Fruit fly (Drosophila melanogaster) whole organism, embryonic: ENCODE results near the gene enc.
A peak's percentile ranks its signal among the peaks of the same experiment; 100 is the strongest.

Experiments used
- Atf6 ChIP-seq: fragments of 200-800 bp; sonication (Bioruptor generic); IDR thresholded peaks from 2 replicates; pipeline ENCODE4 v1.3.6; 2022; ENCODE audit warnings: missing biosample characterization, missing genetic modification characterization
- BtbVII ChIP-seq: fragments of 200-800 bp; sonication (Bioruptor generic); optimal IDR thresholded peaks from 3 replicates; lab custom pipeline; 2017; ENCODE audit warnings: missing biosample characterization, mild to moderate bottlenecking, missing genetic modification characterization
- CG11085 ChIP-seq: fragments of 200-800 bp; sonication (Bioruptor generic); IDR thresholded peaks from 2 replicates; pipeline ENCODE4 v1.3.6; 2022; ENCODE audit warnings: missing biosample characterization, missing genetic modification characterization
- CG1647 ChIP-seq: fragments of 200-800 bp; sonication (Bioruptor generic); optimal IDR thresholded peaks from 3 replicates; lab custom pipeline; 2016; ENCODE audit warnings: missing biosample characterization, missing genetic modification characterization
- CG16813 ChIP-seq: fragments of 200-800 bp; sonication (Bioruptor generic); IDR thresholded peaks from 3 replicates; pipeline ENCODE4 v1.3.6; 2022; ENCODE audit warnings: missing biosample characterization, missing genetic modification characterization; ENCODE audit not compliant: partially characterized antibody
- CG17612 ChIP-seq: fragments of 200-800 bp; sonication (Bioruptor generic); IDR thresholded peaks from 2 replicates; pipeline ENCODE4 v1.3.6; 2022; ENCODE audit warnings: missing biosample characterization, missing genetic modification characterization
- CG2120 ChIP-seq: fragments of 200-800 bp; sonication (Bioruptor generic); optimal IDR thresholded peaks from 3 replicates; lab custom pipeline; 2016; ENCODE audit warnings: missing biosample characterization, missing genetic modification characterization
- CG2199 ChIP-seq: fragments of 200-800 bp; sonication (Bioruptor generic); IDR thresholded peaks from 3 replicates; pipeline ENCODE4 v1.3.6; 2022; ENCODE audit warnings: missing biosample characterization, missing genetic modification characterization
- CG2712 ChIP-seq: fragments of 200-800 bp; optimal IDR thresholded peaks from 3 replicates; lab custom pipeline; 2019; ENCODE audit warnings: missing biosample characterization, mild to moderate bottlenecking, missing genetic modification characterization, moderate library complexity
- CG3163 ChIP-seq: fragments of 200-800 bp; sonication (Bioruptor generic); optimal IDR thresholded peaks from 3 replicates; lab custom pipeline; 2016; ENCODE audit warnings: missing biosample characterization, missing genetic modification characterization
- CG34224 ChIP-seq: fragments of 200-800 bp; sonication (Bioruptor generic); IDR thresholded peaks from 3 replicates; pipeline ENCODE4 v1.3.6; 2022; ENCODE audit warnings: missing biosample characterization, missing genetic modification characterization; ENCODE audit not compliant: partially characterized antibody
- CG3838 ChIP-seq: fragments of 200-800 bp; sonication (Bioruptor generic); optimal IDR thresholded peaks from 3 replicates; lab custom pipeline; 2016; ENCODE audit warnings: missing biosample characterization, missing genetic modification characterization
- CG4707 ChIP-seq: fragments of 200-800 bp; sonication (Bioruptor generic); optimal IDR thresholded peaks from 2 replicates; lab custom pipeline; 2018; ENCODE audit warnings: missing biosample characterization, mild to moderate bottlenecking, missing genetic modification characterization, moderate library complexity
- CG4730 ChIP-seq: fragments of 200-800 bp; sonication (Bioruptor generic); IDR thresholded peaks from 2 replicates; pipeline ENCODE4 v1.3.6; 2022; ENCODE audit warnings: missing biosample characterization, missing genetic modification characterization
- D ChIP-seq, 2 experiments: fragments of 200-800 bp in 1 of 2; fragments of >200 bp in 1 of 2; sonication (Bioruptor generic) in 1 of 2; optimal IDR thresholded peaks; 2 replicates in 1 of 2; 3 replicates in 1 of 2; lab custom pipeline; 2017; ENCODE audit warnings: mild to moderate bottlenecking in 1 of 2, missing biosample characterization in 1 of 2, missing genetic modification characterization in 1 of 2, missing genetic modification reagents in 1 of 2
- Dip2 ChIP-seq: fragments of 200-800 bp; sonication (Bioruptor generic); IDR thresholded peaks from 2 replicates; pipeline ENCODE4 v1.3.6; 2022; ENCODE audit warnings: missing biosample characterization, missing genetic modification characterization
- Eip74EF ChIP-seq, 2 experiments: fragments of 200-800 bp in 1 of 2; fragments of >200 bp in 1 of 2; sonication (Bioruptor generic) in 1 of 2; optimal IDR thresholded peaks; 2 replicates each; lab custom pipeline; 2017 to 2019; ENCODE audit warnings: missing biosample characterization in 2 of 2, missing genetic modification characterization in 2 of 2, mild to moderate bottlenecking in 1 of 2, moderate library complexity in 1 of 2
- Ets97D ChIP-seq: fragments of 200-800 bp; sonication (Bioruptor generic); optimal IDR thresholded peaks from 3 replicates; lab custom pipeline; 2016; ENCODE audit warnings: missing biosample characterization, missing genetic modification characterization
- Fer3 ChIP-seq: fragments of 200-800 bp; sonication (Bioruptor generic); optimal IDR thresholded peaks from 2 replicates; lab custom pipeline; 2018; ENCODE audit warnings: missing biosample characterization, mild to moderate bottlenecking, missing genetic modification characterization, moderate library complexity
- H15 ChIP-seq: fragments of 200-800 bp; sonication (Bioruptor generic); IDR thresholded peaks from 3 replicates; pipeline ENCODE4 v1.3.6; 2022; ENCODE audit warnings: missing biosample characterization, missing genetic modification characterization
- Hand ChIP-seq: fragments of 200-800 bp; sonication (Bioruptor generic); optimal IDR thresholded peaks from 2 replicates; lab custom pipeline; 2017; ENCODE audit warnings: mild to moderate bottlenecking, missing biosample characterization, missing genetic modification reagents, missing genetic modification characterization
- Hr78 ChIP-seq, 2 experiments: fragments of 200-800 bp in 1 of 2; fragments of >200 bp in 1 of 2; sonication (Bioruptor generic) in 1 of 2; optimal IDR thresholded peaks; 2 replicates each; lab custom pipeline; 2017 to 2019; ENCODE audit warnings: missing biosample characterization in 2 of 2, missing genetic modification characterization in 2 of 2, mild to moderate bottlenecking in 1 of 2, moderate library complexity in 1 of 2
- Meics ChIP-seq: fragments of 200-800 bp; sonication (Bioruptor generic); optimal IDR thresholded peaks from 2 replicates; lab custom pipeline; 2017; ENCODE audit warnings: missing biosample characterization, mild to moderate bottlenecking, missing genetic modification characterization
- NC2α ChIP-seq: fragments of 200-800 bp; sonication (Bioruptor generic); optimal IDR thresholded peaks from 2 replicates; lab custom pipeline; 2016; ENCODE audit warnings: missing biosample characterization, missing genetic modification characterization
- NFAT ChIP-seq: fragments of 200-800 bp; sonication (Bioruptor generic); IDR thresholded peaks from 2 replicates; pipeline ENCODE4 v1.3.6; 2022; ENCODE audit warnings: missing biosample characterization, missing genetic modification characterization
- Nf-YB ChIP-seq: fragments of 200-800 bp; sonication (Bioruptor generic); optimal IDR thresholded peaks from 3 replicates; lab custom pipeline; 2019; ENCODE audit warnings: missing biosample characterization, mild to moderate bottlenecking, missing genetic modification characterization, moderate library complexity
- Opbp ChIP-seq: fragments of 200-800 bp; sonication (Bioruptor generic); IDR thresholded peaks from 3 replicates; pipeline ENCODE4 v1.3.6; 2022; ENCODE audit warnings: missing biosample characterization, missing genetic modification characterization; ENCODE audit not compliant: partially characterized antibody
- Six4 ChIP-seq: fragments of 200-800 bp; sonication (Bioruptor generic); optimal IDR thresholded peaks from 2 replicates; lab custom pipeline; 2016; ENCODE audit warnings: missing biosample characterization, missing genetic modification characterization
- abd-A ChIP-seq: fragments of 200-800 bp; sonication (Bioruptor generic); optimal IDR thresholded peaks from 3 replicates; lab custom pipeline; 2019; ENCODE audit warnings: missing biosample characterization, mild to moderate bottlenecking, missing genetic modification characterization, moderate library complexity
- al ChIP-seq: fragments of 200-800 bp; sonication (Bioruptor generic); IDR thresholded peaks from 2 replicates; pipeline ENCODE4 v1.3.6; 2022; ENCODE audit warnings: missing biosample characterization, missing genetic modification characterization
- amos ChIP-seq: fragments of 200-800 bp; sonication (Bioruptor generic); IDR thresholded peaks from 2 replicates; pipeline ENCODE4 v1.3.6; 2022; ENCODE audit warnings: missing biosample characterization, missing genetic modification characterization; ENCODE audit not compliant: partially characterized antibody
- ase ChIP-seq: fragments of 200-800 bp; sonication (Bioruptor generic); IDR thresholded peaks from 3 replicates; pipeline ENCODE4 v1.3.6; 2022; ENCODE audit warnings: missing biosample characterization, missing genetic modification characterization
- ato ChIP-seq: fragments of 200-800 bp; sonication (Bioruptor generic); IDR thresholded peaks from 2 replicates; pipeline ENCODE4 v1.3.6; 2022; ENCODE audit warnings: missing biosample characterization, missing genetic modification characterization; ENCODE audit not compliant: partially characterized antibody
- bbx ChIP-seq: fragments of 200-800 bp; sonication (Bioruptor generic); IDR thresholded peaks from 2 replicates; pipeline ENCODE4 v1.3.6; 2022; ENCODE audit warnings: missing biosample characterization, missing genetic modification characterization; ENCODE audit not compliant: partially characterized antibody
- cad ChIP-seq: fragments of >200 bp; optimal IDR thresholded peaks from 2 replicates; lab custom pipeline; 2017; ENCODE audit warnings: missing biosample characterization, missing genetic modification characterization
- crol ChIP-seq: fragments of 200-800 bp; sonication (Bioruptor generic); IDR thresholded peaks from 2 replicates; pipeline ENCODE4 v1.3.6; 2022; ENCODE audit warnings: missing biosample characterization, missing genetic modification characterization
- dan ChIP-seq: fragments of 200-800 bp; sonication (Bioruptor generic); IDR thresholded peaks from 2 replicates; pipeline ENCODE4 v1.3.6; 2022; ENCODE audit warnings: missing biosample characterization, missing genetic modification characterization
- dysf ChIP-seq: fragments of 200-800 bp; sonication (Bioruptor generic); IDR thresholded peaks from 3 replicates; pipeline ENCODE4 v1.3.6; 2022; ENCODE audit warnings: missing biosample characterization, missing genetic modification characterization
- gfzf ChIP-seq: fragments of 200-800 bp; sonication (Bioruptor generic); optimal IDR thresholded peaks from 2 replicates; lab custom pipeline; 2016; ENCODE audit warnings: missing biosample characterization, mild to moderate bottlenecking, missing genetic modification characterization, moderate library complexity
- grau ChIP-seq: fragments of 200-800 bp; optimal IDR thresholded peaks from 3 replicates; lab custom pipeline; 2019; ENCODE audit warnings: missing biosample characterization, mild to moderate bottlenecking, missing genetic modification characterization, moderate library complexity
- grn ChIP-seq: fragments of 200-800 bp; sonication (Bioruptor generic); optimal IDR thresholded peaks from 3 replicates; lab custom pipeline; 2017; ENCODE audit warnings: missing biosample characterization, missing genetic modification characterization
- her ChIP-seq: fragments of 200-800 bp; sonication (Bioruptor generic); optimal IDR thresholded peaks from 2 replicates; lab custom pipeline; 2016; ENCODE audit warnings: missing biosample characterization, missing genetic modification characterization
- lilli ChIP-seq: fragments of 200-800 bp; sonication (Bioruptor generic); optimal IDR thresholded peaks from 3 replicates; lab custom pipeline; 2016; ENCODE audit warnings: missing biosample characterization, missing genetic modification characterization
- peb ChIP-seq: fragments of 200-800 bp; sonication (Bioruptor generic); IDR thresholded peaks from 2 replicates; pipeline ENCODE4 v1.3.6; 2022; ENCODE audit warnings: missing biosample characterization, missing genetic modification characterization
- pnt ChIP-seq: fragments of 200-800 bp; sonication (Bioruptor generic); optimal IDR thresholded peaks from 3 replicates; lab custom pipeline; 2016; ENCODE audit warnings: missing biosample characterization, missing genetic modification characterization
- schlank ChIP-seq: fragments of 200-800 bp; sonication (Bioruptor generic); optimal IDR thresholded peaks from 2 replicates; lab custom pipeline; 2018; ENCODE audit warnings: missing biosample characterization, mild to moderate bottlenecking, missing genetic modification characterization
- slou ChIP-seq: fragments of 200-800 bp; sonication (Bioruptor generic); optimal IDR thresholded peaks from 3 replicates; lab custom pipeline; 2016; ENCODE audit warnings: missing biosample characterization, missing genetic modification characterization
- yki ChIP-seq: fragments of >200 bp; optimal IDR thresholded peaks from 3 replicates; lab custom pipeline; 2018
- zen2 ChIP-seq: fragments of 200-800 bp; sonication (Bioruptor generic); IDR thresholded peaks from 3 replicates; pipeline ENCODE4 v1.3.6; 2022; ENCODE audit warnings: missing biosample characterization, missing genetic modification characterization; ENCODE audit not compliant: partially characterized antibody

The enc gene

dm6 chr3L:3785002-3785661 lies 33.3 kb upstream of the enc start (continued):
- TF ChIP-seq grau: peak; percentile 92
- no peak for TF ChIP-seq zen2 (GFP tag; lab: Robert Waterston, UW)
- TF ChIP-seq CG16813 (GFP tag; lab: Robert Waterston, UW): peak; percentile 38; the same call in 1 of the 3 replicates
- peak; percentile 68 for TF ChIP-seq BtbVII (GFP tag; lab: Kevin White, UChicago)
- peak; percentile 25 for TF ChIP-seq abd-A (tag; lab: Kevin White, UChicago)
- peak; percentile 88 for TF ChIP-seq CG11085
- peak; percentile 99 for TF ChIP-seq CG4707 (GFP tag; lab: Kevin White, UChicago)
- TF ChIP-seq cad (GFP tag; lab: Kevin White, UChicago): no peak
- peak; percentile 77 for TF ChIP-seq Fer3 (tag; lab: Kevin White, UChicago)
- TF ChIP-seq CG17612 (GFP tag; lab: Robert Waterston, UW): peak; percentile 91
- TF ChIP-seq CG2120 (GFP tag; lab: Kevin White, UChicago): peak; percentile 91
- peak; percentile 81 for TF ChIP-seq Meics (GFP tag; lab: Kevin White, UChicago)
- TF ChIP-seq CG1647 (GFP tag; lab: Kevin White, UChicago): peak; percentile 89
- peak; percentile 94 for TF ChIP-seq peb (GFP tag; lab: Robert Waterston, UW)
- TF ChIP-seq Nf-YB (GFP tag; lab: Kevin White, UChicago): peak; percentile 72
- TF ChIP-seq D (optimal IDR thresholded peaks at IDR 0.05; lab: Kevin White, UChicago): peak; percentile 54
- TF ChIP-seq D (GFP tag; optimal IDR thresholded peaks at IDR 0.05; lab: Kevin White, UChicago): peak; percentile 87
- TF ChIP-seq CG2199 (GFP tag; lab: Robert Waterston, UW): peak; percentile 97
- TF ChIP-seq Atf6: peak; percentile 92
- peak; percentile 95 for TF ChIP-seq dan
- peak; percentile 91 for TF ChIP-seq CG2712 (tag; lab: Kevin White, UChicago)
- peak; percentile 92 for TF ChIP-seq NC2α (GFP tag; lab: Kevin White, UChicago)
- peak; percentile 95 for TF ChIP-seq her
- TF ChIP-seq Dip2 (GFP tag; lab: Robert Waterston, UW): peak; percentile 64
- peak; percentile 85 for TF ChIP-seq slou (GFP tag; lab: Kevin White, UChicago)
- no peak for TF ChIP-seq yki (lab: Kevin White, UChicago)
- peak; percentile 96 for TF ChIP-seq dysf (GFP tag; lab: Robert Waterston, UW)
- peak; percentile 86 for TF ChIP-seq NFAT (GFP tag; lab: Robert Waterston, UW)
- peak; percentile 76 for TF ChIP-seq schlank
- no peak for TF ChIP-seq gfzf (GFP tag; lab: Kevin White, UChicago)
- TF ChIP-seq H15 (GFP tag; lab: Robert Waterston, UW): peak; percentile 98
- peak; percentile 93 for TF ChIP-seq CG4730 (GFP tag; lab: Robert Waterston, UW)
- peak; percentile 80 for TF ChIP-seq crol (GFP tag; lab: Robert Waterston, UW)
- TF ChIP-seq pnt (GFP tag; lab: Kevin White, UChicago): peak; percentile 96
- TF ChIP-seq CG3838 (GFP tag; lab: Kevin White, UChicago): peak; percentile 88
- TF ChIP-seq ato: no peak
- peak; percentile 82 for TF ChIP-seq CG3163
- TF ChIP-seq Hr78 (GFP tag; optimal IDR thresholded peaks at IDR 0.05; lab: Kevin White, UChicago): peak in 1 of 2 experiments; percentile 64
- 0 out of 2 replicates have a peak, but pooled peaks have one; percentile 35 for TF ChIP-seq bbx (GFP tag; lab: Robert Waterston, UW)
- TF ChIP-seq al: peak; percentile 88
- peak in 1 of 2 experiments; percentile 69 for TF ChIP-seq Eip74EF (GFP tag; optimal IDR thresholded peaks at IDR 0.05; lab: Kevin White, UChicago)
- peak; percentile 97 for TF ChIP-seq ase (GFP tag; lab: Robert Waterston, UW)
- peak; percentile 27; the same call in 2 of the 3 replicates for TF ChIP-seq Opbp (GFP tag; lab: Robert Waterston, UW)
- TF ChIP-seq Hand (GFP tag; lab: Kevin White, UChicago): peak; percentile 82
- TF ChIP-seq amos (GFP tag; lab: Robert Waterston, UW): peak; percentile 23; the same call in 1 of the 2 replicates
- TF ChIP-seq grn (GFP tag; lab: Kevin White, UChicago): peak; percentile 56
- peak; percentile 95 for TF ChIP-seq lilli (GFP tag; lab: Kevin White, UChicago)
- peak; percentile 87 for TF ChIP-seq Six4 (GFP tag; lab: Kevin White, UChicago)
- TF ChIP-seq Ets97D: peak; percentile 79
- TF ChIP-seq CG34224 (GFP tag; lab: Robert Waterston, UW): no peak
